Worm (Caenorhabditis elegans): Measurements from ENCODE around the gene sri-57.
A peak's percentile ranks its signal among the peaks of the same experiment; 100 is the strongest.
"Not testable (repeated sequence)": the region's sequence is repeated elsewhere in the genome, so short reads cannot be mapped to it uniquely, and the experiment has no call there.

Gene sri-57

DNA sequence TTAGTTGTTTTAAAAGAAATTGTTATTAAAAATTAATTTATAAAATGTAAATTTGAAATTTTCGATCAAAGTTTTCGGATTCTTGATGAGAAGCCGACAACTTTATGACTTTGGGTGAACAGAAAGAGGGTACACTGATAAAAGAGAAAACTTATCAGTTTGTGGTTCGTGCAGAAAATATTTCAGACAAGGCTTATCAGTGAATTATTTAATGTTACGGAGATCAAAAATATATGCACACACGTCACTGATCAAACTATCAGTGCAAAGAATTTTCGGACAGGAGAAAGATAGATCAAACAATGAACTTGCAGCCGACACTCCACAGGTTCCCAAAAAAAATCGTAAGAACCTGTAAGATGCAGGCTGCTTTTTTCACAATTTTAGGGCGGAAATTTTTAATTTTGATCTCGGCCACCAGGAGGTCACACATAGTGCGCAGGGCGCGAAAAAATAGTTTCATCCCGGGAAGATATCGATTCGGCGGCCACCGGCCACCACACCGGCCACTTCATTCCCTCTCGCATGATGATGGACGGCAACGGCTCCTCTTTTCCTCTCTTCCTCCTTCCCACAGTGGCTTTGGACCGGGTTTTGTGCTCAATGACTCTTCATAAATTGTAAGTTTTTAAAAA is 5.4 kb upstream of the sri-57 start, which contains the start of gene F22E5.17:
TSS of gene F22E5.17 (plus strand) at position 508 of the 635 bp plus-strand sequence.
- peak; percentile 88 for TF ChIP-seq nhr-28 (tag; optimal IDR thresholded peaks at IDR 0.05)
- peak; percentile 94 for TF ChIP-seq pqm-1 (tag; optimal IDR thresholded peaks at IDR 0.05)
- TF ChIP-seq lin-1 (GFP tag; IDR thresholded peaks at IDR 0.05) = 0 out of 2 replicates have a peak, but pooled peaks have one; percentile 12
- TF ChIP-seq egl-43 (GFP tag; IDR thresholded peaks at IDR 0.05) = 0 out of 2 replicates have a peak, but pooled peaks have one; percentile 41
- TF ChIP-seq D1046.2 (GFP tag; IDR thresholded peaks at IDR 0.05) = no peak
- peak; percentile 48; the same call in 1 of the 2 replicates for TF ChIP-seq php-3 (GFP tag; IDR thresholded peaks at IDR 0.05)
- TF ChIP-seq nhr-48 (tag; optimal IDR thresholded peaks at IDR 0.05) = peak; percentile 33
- peak; percentile 22 for TF ChIP-seq nhr-102 (tag; optimal IDR thresholded peaks at IDR 0.05)
- TF ChIP-seq hlh-11 (tag; optimal IDR thresholded peaks at IDR 0.05) = peak; percentile 63
- peak; percentile 7 for TF ChIP-seq nhr-77 (tag; optimal IDR thresholded peaks at IDR 0.05)
- TF ChIP-seq snpc-1.2 (GFP tag; IDR thresholded peaks at IDR 0.05) = no peak
- TF ChIP-seq nhr-11 (tag; optimal IDR thresholded peaks at IDR 0.05) = no peak
- peak; percentile 92 for TF ChIP-seq dmd-6 (GFP tag; IDR thresholded peaks at IDR 0.05)

DNA sequence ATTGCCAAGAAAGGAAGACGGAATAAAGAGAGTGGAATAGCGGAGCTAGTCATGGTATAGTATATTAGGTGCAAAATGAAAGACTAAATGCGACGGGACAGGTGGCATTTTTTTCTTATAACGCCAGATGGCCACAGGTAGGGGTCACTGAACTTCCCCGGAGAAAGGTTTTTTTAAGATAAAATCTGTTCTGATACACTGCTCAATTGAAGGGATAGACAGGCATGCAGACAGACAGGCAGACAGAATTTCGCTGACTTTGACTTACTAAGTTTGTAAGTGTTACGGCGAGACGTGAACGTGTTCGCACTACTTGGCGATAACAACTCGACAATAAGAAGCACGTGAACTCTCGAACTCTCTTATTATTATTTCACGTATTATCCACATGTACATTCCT is 1.3 kb upstream of the sri-57 start, which contains the start of the genes F22E5.20 and F22E5.1:
TSS of gene F22E5.20 (minus strand) at position 101 of the 400 bp plus-strand sequence.
TSS of gene F22E5.1 (plus strand) at position 242 of the 400 bp plus-strand sequence.
- TF ChIP-seq rbr-2 (tag; optimal IDR thresholded peaks at IDR 0.05); mxl-2 (GFP tag; conservative IDR thresholded peaks at IDR 0.05); nhr-25 (tag; optimal IDR thresholded peaks at IDR 0.05; ENCODE audit: borderline replicate concordance, insufficient read depth): not testable (repeated sequence)

DNA sequence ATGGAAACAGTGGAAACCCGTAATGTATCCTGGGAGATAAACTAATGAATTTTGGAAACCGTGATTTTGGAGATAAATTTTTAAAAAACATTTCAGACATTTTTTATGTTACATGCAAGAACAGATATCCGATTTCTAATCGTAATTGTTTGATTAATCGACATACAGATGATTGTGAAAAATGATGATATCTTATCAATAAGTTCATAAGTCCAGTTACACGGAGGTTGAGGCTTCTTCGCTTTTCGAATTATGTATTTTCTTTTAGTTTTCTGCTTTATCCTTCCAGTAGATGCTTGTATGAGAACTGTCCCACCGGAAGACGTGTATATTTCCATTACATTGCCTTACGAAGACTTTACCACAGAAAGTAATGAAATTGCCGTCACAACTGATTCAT is 6.6 kb downstream of the sri-57 start, which contains the start of gene F22E5.22:
TSS of gene F22E5.22 (plus strand) at position 301 of the 400 bp plus-strand sequence.
- no peak for TF ChIP-seq zag-1 (tag; optimal IDR thresholded peaks at IDR 0.05)
- TF ChIP-seq Y75B8A.6 (GFP tag; IDR thresholded peaks at IDR 0.05) = no peak
- TF ChIP-seq ceh-20 (GFP tag; IDR thresholded peaks at IDR 0.05) = no peak
- no peak for TF ChIP-seq hif-1 (tag; optimal IDR thresholded peaks at IDR 0.05)
- TF ChIP-seq spr-3 (GFP tag; optimal IDR thresholded peaks at IDR 0.05) = no peak
- no peak for TF ChIP-seq ceh-82 (tag; optimal IDR thresholded peaks at IDR 0.05)
- no peak for TF ChIP-seq Y105C5A.15 (GFP tag; IDR thresholded peaks at IDR 0.05)
- no peak for TF ChIP-seq mes-2 (tag; optimal IDR thresholded peaks at IDR 0.05; ENCODE audit: poor library complexity, severe bottlenecking)
- no peak for TF ChIP-seq gei-8 (GFP tag; optimal IDR thresholded peaks at IDR 0.05)
- no peak for TF ChIP-seq arid-1 (GFP tag; conservative IDR thresholded peaks at IDR 0.05)
- no peak for TF ChIP-seq lin-29 (GFP tag; IDR thresholded peaks at IDR 0.05)
- TF ChIP-seq mxl-2 (GFP tag; conservative IDR thresholded peaks at IDR 0.05) = no peak
- no peak for TF ChIP-seq Y5F2A.4 (GFP tag; optimal IDR thresholded peaks at IDR 0.05)
- no peak for TF ChIP-seq nhr-42 (GFP tag; IDR thresholded peaks at IDR 0.05)

ce11 chrII:2665081-2665480 is 7.1 kb downstream of the sri-57 start, which contains the start of gene F22E5.2:
TSS of gene F22E5.2 (plus strand) at chrII:2665381.
- TF ChIP-seq aha-1 (tag) = peak; percentile 26

- TF ChIP-seq R02D3.7 (tag; optimal IDR thresholded peaks at IDR 0.05) (no peak), pqm-1 (tag; optimal IDR thresholded peaks at IDR 0.05) (no peak), nhr-41 (GFP tag; IDR thresholded peaks at IDR 0.05) (no peak), daf-19 (GFP tag; conservative IDR thresholded peaks at IDR 0.05) (no peak), mep-1 (tag; optimal IDR thresholded peaks at IDR 0.05) (no peak), hlh-30 (tag; optimal IDR thresholded peaks at IDR 0.05; ENCODE audit: insufficient read depth) (no peak)
Observed at ce11 chrII:2659364-2659763, 12.9 kb downstream of the sri-57 start, which contains the start of gene gcy-21. TSS of gene gcy-21 (plus strand) at chrII:2659664.
